Fruit fly (Drosophila melanogaster) whole organism, prepupa: ENCODE data around the gene CG13288.
A peak's percentile ranks its signal among the peaks of the same experiment; 100 is the strongest.

Experiments used
- CG11294 ChIP-seq: fragments of 200-800 bp; sonication (Bioruptor generic); IDR thresholded peaks from 2 replicates; pipeline ENCODE4 v1.3.6; 2022; ENCODE audit warnings: missing biosample characterization, missing genetic modification characterization
- CG11902 ChIP-seq: fragments of 200-800 bp; sonication (Bioruptor generic); optimal IDR thresholded peaks from 3 replicates; lab custom pipeline; 2016; ENCODE audit warnings: missing biosample characterization, missing genetic modification characterization
- CG15336 ChIP-seq: fragments of 200-800 bp; sonication (Bioruptor generic); IDR thresholded peaks from 2 replicates; pipeline ENCODE4 v1.3.6; 2022; ENCODE audit warnings: missing biosample characterization, missing genetic modification characterization
- CG1621 ChIP-seq: fragments of 200-800 bp; sonication (Bioruptor generic); optimal IDR thresholded peaks from 3 replicates; lab custom pipeline; 2018; ENCODE audit warnings: missing biosample characterization, mild to moderate bottlenecking, missing genetic modification characterization
- CG16779 ChIP-seq: fragments of 200-800 bp; sonication (Bioruptor generic); optimal IDR thresholded peaks from 3 replicates; lab custom pipeline; 2017; ENCODE audit warnings: missing biosample characterization, mild to moderate bottlenecking, missing genetic modification characterization
- CG3032 ChIP-seq: fragments of 200-800 bp; optimal IDR thresholded peaks from 2 replicates; lab custom pipeline; 2019; ENCODE audit warnings: missing biosample characterization, mild to moderate bottlenecking, missing genetic modification characterization, moderate library complexity
- CG31627 ChIP-seq: fragments of 200-800 bp; sonication (Bioruptor generic); optimal IDR thresholded peaks from 3 replicates; lab custom pipeline; 2016; ENCODE audit warnings: missing biosample characterization, missing genetic modification characterization
- CG3919 ChIP-seq: fragments of 200-800 bp; sonication (Bioruptor generic); optimal IDR thresholded peaks from 3 replicates; lab custom pipeline; 2016; ENCODE audit warnings: missing biosample characterization, missing genetic modification characterization
- CG4318 ChIP-seq: fragments of 200-800 bp; sonication (Bioruptor generic); optimal IDR thresholded peaks from 3 replicates; lab custom pipeline; 2017; ENCODE audit warnings: missing biosample characterization, mild to moderate bottlenecking, missing genetic modification characterization
- CG6276 ChIP-seq: fragments of 200-800 bp; sonication (Bioruptor generic); optimal IDR thresholded peaks from 2 replicates; lab custom pipeline; 2017; ENCODE audit warnings: missing biosample characterization, mild to moderate bottlenecking, missing genetic modification characterization
- CG6792 ChIP-seq: fragments of 200-800 bp; sonication (Bioruptor generic); optimal IDR thresholded peaks from 3 replicates; lab custom pipeline; 2016; ENCODE audit warnings: missing biosample characterization, missing genetic modification characterization
- CG6854 ChIP-seq: fragments of 200-800 bp; sonication (Bioruptor generic); optimal IDR thresholded peaks from 2 replicates; lab custom pipeline; 2017; ENCODE audit warnings: missing biosample characterization, mild to moderate bottlenecking, missing genetic modification characterization
- CG7368 ChIP-seq: fragments of 200-800 bp; sonication (Bioruptor generic); optimal IDR thresholded peaks from 3 replicates; lab custom pipeline; 2016; ENCODE audit warnings: missing biosample characterization, missing genetic modification characterization
- CG8119 ChIP-seq: fragments of 200-800 bp; sonication (Bioruptor generic); IDR thresholded peaks from 3 replicates; pipeline ENCODE4 v1.3.6; 2022; ENCODE audit warnings: missing biosample characterization, missing genetic modification characterization
- CG8319 ChIP-seq: fragments of 200-800 bp; sonication (Bioruptor generic); optimal IDR thresholded peaks from 3 replicates; lab custom pipeline; 2016; ENCODE audit warnings: missing biosample characterization, missing genetic modification characterization
- CG8632 ChIP-seq: fragments of 200-800 bp; sonication (Bioruptor generic); optimal IDR thresholded peaks from 3 replicates; lab custom pipeline; 2016; ENCODE audit warnings: missing biosample characterization, missing genetic modification characterization
- Eip75B ChIP-seq: fragments of 200-800 bp; sonication (Bioruptor generic); optimal IDR thresholded peaks from 3 replicates; lab custom pipeline; 2016; ENCODE audit warnings: missing biosample characterization, missing genetic modification characterization
- Eip78C ChIP-seq: fragments of 200-800 bp; sonication (Bioruptor generic); peaks from one replicate; lab custom pipeline; 2016; ENCODE audit warnings: missing biosample characterization, missing genetic modification characterization
- Ets21C ChIP-seq: fragments of 200-800 bp; sonication (Bioruptor generic); optimal IDR thresholded peaks from 3 replicates; lab custom pipeline; 2016; ENCODE audit warnings: missing biosample characterization, missing genetic modification characterization
- Ets96B ChIP-seq: fragments of 200-800 bp; optimal IDR thresholded peaks from 2 replicates; lab custom pipeline; 2019; ENCODE audit warnings: missing biosample characterization, mild to moderate bottlenecking, missing genetic modification characterization, moderate library complexity
- Gug ChIP-seq: fragments of 200-800 bp; sonication (Bioruptor generic); IDR thresholded peaks from 2 replicates; pipeline ENCODE4 v1.3.6; 2022; ENCODE audit warnings: missing biosample characterization, missing genetic modification characterization
- Hr38 ChIP-seq: sonication (Bioruptor generic); optimal IDR thresholded peaks from 2 replicates; lab custom pipeline; 2016; ENCODE audit warnings: missing biosample characterization, missing genetic modification characterization
- Hr39 ChIP-seq: fragments of 200-800 bp; sonication (Bioruptor generic); optimal IDR thresholded peaks from 2 replicates; lab custom pipeline; 2016; ENCODE audit warnings: missing biosample characterization, missing genetic modification characterization
- Hr4 ChIP-seq: fragments of 200-800 bp; sonication (Bioruptor generic); optimal IDR thresholded peaks from 3 replicates; lab custom pipeline; 2016; ENCODE audit warnings: missing biosample characterization, missing genetic modification characterization
- Met ChIP-seq: fragments of 200-800 bp; sonication (Bioruptor generic); optimal IDR thresholded peaks from 3 replicates; lab custom pipeline; 2016; ENCODE audit warnings: missing biosample characterization, missing genetic modification characterization
- Sox102F ChIP-seq: fragments of 200-800 bp; sonication (Bioruptor generic); optimal IDR thresholded peaks from 2 replicates; lab custom pipeline; 2016; ENCODE audit warnings: missing biosample characterization, mild to moderate bottlenecking, missing genetic modification characterization
- Sox14 ChIP-seq: fragments of 200-800 bp; sonication (Bioruptor generic); optimal IDR thresholded peaks from 3 replicates; lab custom pipeline; 2016; ENCODE audit warnings: missing biosample characterization, missing genetic modification characterization
- Sox15 ChIP-seq: fragments of 200-800 bp; sonication (Bioruptor generic); optimal IDR thresholded peaks from 3 replicates; lab custom pipeline; 2016; ENCODE audit warnings: missing biosample characterization, missing genetic modification characterization
- acj6 ChIP-seq: fragments of 200-800 bp; sonication (Bioruptor generic); optimal IDR thresholded peaks from 3 replicates; lab custom pipeline; 2016; ENCODE audit warnings: missing biosample characterization, missing genetic modification characterization
- dsx ChIP-seq: fragments of 200-800 bp; optimal IDR thresholded peaks from 3 replicates; lab custom pipeline; 2019; ENCODE audit warnings: missing biosample characterization, mild to moderate bottlenecking, missing genetic modification characterization, moderate library complexity; ENCODE audit not compliant: poor library complexity, severe bottlenecking
- eg ChIP-seq: fragments of 200-800 bp; sonication (Bioruptor generic); IDR thresholded peaks from 3 replicates; pipeline ENCODE4 v1.3.6; 2022; ENCODE audit warnings: missing biosample characterization, missing genetic modification characterization
- esn ChIP-seq: fragments of 200-800 bp; sonication (Bioruptor generic); optimal IDR thresholded peaks from 2 replicates; lab custom pipeline; 2016; ENCODE audit warnings: missing biosample characterization, mild to moderate bottlenecking, missing genetic modification characterization, moderate library complexity
- fkh ChIP-seq: fragments of 200-800 bp; sonication (Bioruptor generic); optimal IDR thresholded peaks from 3 replicates; lab custom pipeline; 2017; ENCODE audit warnings: missing biosample characterization, mild to moderate bottlenecking, missing genetic modification characterization, moderate library complexity
- net ChIP-seq: fragments of 200-800 bp; sonication (Bioruptor generic); optimal IDR thresholded peaks from 3 replicates; lab custom pipeline; 2016; ENCODE audit warnings: missing biosample characterization, missing genetic modification characterization
- pdm3 ChIP-seq: fragments of 200-800 bp; sonication (Bioruptor generic); optimal IDR thresholded peaks from 3 replicates; lab custom pipeline; 2016; ENCODE audit warnings: missing biosample characterization, missing genetic modification characterization
- salr ChIP-seq, 2 experiments: fragments of 200-800 bp; sonication (Bioruptor generic); optimal IDR thresholded peaks; 3 replicates each; lab custom pipeline; 2016 to 2018; ENCODE audit warnings: missing biosample characterization in 2 of 2, missing genetic modification characterization in 2 of 2, mild to moderate bottlenecking in 1 of 2
- ss ChIP-seq, 2 experiments: fragments of 200-800 bp; sonication (Bioruptor generic); optimal IDR thresholded peaks; 2 replicates in 1 of 2; 3 replicates in 1 of 2; lab custom pipeline; 2017 to 2018; ENCODE audit warnings: mild to moderate bottlenecking in 2 of 2, missing biosample characterization in 2 of 2, missing genetic modification characterization in 2 of 2, moderate library complexity in 1 of 2
- svp ChIP-seq: fragments of 200-800 bp; sonication (Bioruptor generic); peaks from one replicate; lab custom pipeline; 2016; ENCODE audit warnings: missing biosample characterization, missing genetic modification characterization
- topi ChIP-seq: fragments of 200-800 bp; sonication (Bioruptor generic); optimal IDR thresholded peaks from 3 replicates; lab custom pipeline; 2016; ENCODE audit warnings: missing biosample characterization, missing genetic modification characterization
- vri ChIP-seq: fragments of 200-800 bp; sonication (Bioruptor generic); optimal IDR thresholded peaks from 3 replicates; lab custom pipeline; 2016; ENCODE audit warnings: missing biosample characterization, mild to moderate bottlenecking, missing genetic modification characterization

CG13288 gene

dm6 chr3L:5945571-5945970 is 38.4 kb downstream of the CG13288 start (continued):
- no peak for TF ChIP-seq CG7368
- TF ChIP-seq Hr39 (GFP tag; lab: Kevin White, UChicago) = no peak
- TF ChIP-seq Sox15 (GFP tag; lab: Kevin White, UChicago) = no peak
- no peak for TF ChIP-seq CG11902 (GFP tag; lab: Kevin White, UChicago)
- peak; percentile 25 for TF ChIP-seq acj6 (GFP tag; lab: Kevin White, UChicago)
- TF ChIP-seq dsx (GFP tag; lab: Kevin White, UChicago) = peak; percentile 32
- peak; percentile 71 for TF ChIP-seq svp (GFP tag; lab: Kevin White, UChicago)
- no peak for TF ChIP-seq Sox102F
- TF ChIP-seq ss (GFP tag; optimal IDR thresholded peaks at IDR 0.05; lab: Kevin White, UChicago) = no peak
- TF ChIP-seq CG8119 = peak; percentile 59; the same call in 2 of the 3 replicates
- no peak for TF ChIP-seq CG16779 (tag; lab: Kevin White, UChicago)
- TF ChIP-seq CG3919 (GFP tag; lab: Kevin White, UChicago) = peak; percentile 43
- no peak for TF ChIP-seq vri
- peak; percentile 74 for TF ChIP-seq CG15336
- peak; percentile 56; the same call in 2 of the 3 replicates for TF ChIP-seq eg (GFP tag; lab: Robert Waterston, UW)
- peak; percentile 6 for TF ChIP-seq CG8632 (GFP tag; lab: Kevin White, UChicago)
- peak; percentile 28 for TF ChIP-seq topi
- TF ChIP-seq pdm3 (GFP tag; lab: Kevin White, UChicago) = no peak
- no peak for TF ChIP-seq CG11294 (GFP tag; lab: Robert Waterston, UW)
- peak; percentile 32; the same call in 1 of the 2 replicates for TF ChIP-seq Gug (GFP tag; lab: Robert Waterston, UW)
- TF ChIP-seq salr (GFP tag; optimal IDR thresholded peaks at IDR 0.05; lab: Kevin White, UChicago) = no peak
- TF ChIP-seq CG8319 = no peak
- peak; percentile 9 for TF ChIP-seq Hr4 (GFP tag; lab: Kevin White, UChicago)
- TF ChIP-seq CG6276 (GFP tag; lab: Kevin White, UChicago) = peak; percentile 10
- no peak for TF ChIP-seq Hr38
- TF ChIP-seq CG6792 (GFP tag; lab: Kevin White, UChicago) = no peak
- peak; percentile 66 for TF ChIP-seq Ets96B
- no peak for TF ChIP-seq CG1621 (tag; lab: Kevin White, UChicago)
- no peak for TF ChIP-seq fkh
- TF ChIP-seq CG31627 (GFP tag; lab: Kevin White, UChicago) = no peak

- TF ChIP-seq Eip78C (GFP tag; lab: Kevin White, UChicago) (peak; percentile 29), Eip75B (GFP tag; lab: Kevin White, UChicago) (no peak), Met (GFP tag; lab: Kevin White, UChicago) (peak; percentile 9), topi (no peak), CG6854 (no peak), Gug (GFP tag; lab: Robert Waterston, UW) (no peak), CG3032 (tag; lab: Kevin White, UChicago) (no peak), CG4318 (no peak), net (GFP tag; lab: Kevin White, UChicago) (no peak), Ets21C (GFP tag; lab: Kevin White, UChicago) (no peak), CG6792 (GFP tag; lab: Kevin White, UChicago) (no peak), esn (GFP tag; lab: Kevin White, UChicago) (no peak), Hr4 (GFP tag; lab: Kevin White, UChicago) (no peak), Sox14 (GFP tag; lab: Kevin White, UChicago) (no peak), CG7368 (no peak), fkh (peak; percentile 59), Sox102F (no peak)
These were observed 40.0 kb downstream of the CG13288 start for dm6 chr3L:5947110-5947731.
